Fruit fly (Drosophila melanogaster): Measurements from ENCODE around the gene CG5114.

The CG5114 gene

dm6 chr3L:14957033-14957328, 25.7 kb upstream of the CG5114 start:
- peak; percentile 18 for TF ChIP-seq Ets65A (GFP tag)
- TF ChIP-seq p53 (GFP tag; optimal IDR thresholded peaks at IDR 0.05) = no peak
- TF ChIP-seq grn (GFP tag; optimal IDR thresholded peaks at IDR 0.05) = peak; percentile 75
- no peak for TF ChIP-seq Dp (GFP tag; optimal IDR thresholded peaks at IDR 0.05)
- TF ChIP-seq CG15479 (GFP tag; optimal IDR thresholded peaks at IDR 0.05) = peak; percentile 94
- peak; percentile 23 for TF ChIP-seq D (optimal IDR thresholded peaks at IDR 0.05)
- no peak for TF ChIP-seq D (GFP tag; optimal IDR thresholded peaks at IDR 0.05)

- TF ChIP-seq Meics (GFP tag; optimal IDR thresholded peaks at IDR 0.05) (no peak), odd (GFP tag; optimal IDR thresholded peaks at IDR 0.05) (peak; percentile 44), chm (GFP tag; IDR thresholded peaks at IDR 0.05) (peak; percentile 49; the same call in 1 of the 2 replicates), Xrp1 (GFP tag; IDR thresholded peaks at IDR 0.05) (peak; percentile 33; the same call in 1 of the 2 replicates), twi (tag; optimal IDR thresholded peaks at IDR 0.05) (peak; percentile 67), CG30020 (tag; optimal IDR thresholded peaks at IDR 0.05) (no peak), ewg (GFP tag; optimal IDR thresholded peaks at IDR 0.05) (no peak), zen (tag; optimal IDR thresholded peaks at IDR 0.05) (peak; percentile 74), grn (GFP tag; optimal IDR thresholded peaks at IDR 0.05) (peak; percentile 28), insv (GFP tag; optimal IDR thresholded peaks at IDR 0.05) (peak in 1 of 2 experiments; percentile 77), CG6689 (GFP tag; IDR thresholded peaks at IDR 0.05) (no peak), D (optimal IDR thresholded peaks at IDR 0.05) (peak; percentile 91), D (GFP tag; optimal IDR thresholded peaks at IDR 0.05) (no peak), kni (GFP tag; optimal IDR thresholded peaks at IDR 0.05) (peak; percentile 73), CG11398 (GFP tag; optimal IDR thresholded peaks at IDR 0.05) (no peak), CG31224 (GFP tag; IDR thresholded peaks at IDR 0.05) (no peak), lov (optimal IDR thresholded peaks at IDR 0.05) (no peak), lov (GFP tag; IDR thresholded peaks at IDR 0.05) (peak; percentile 57; the same call in 1 of the 3 replicates), onecut (GFP tag; IDR thresholded peaks at IDR 0.05) (no peak), CG17802 (tag; optimal IDR thresholded peaks at IDR 0.05) (no peak), pros (GFP tag; optimal IDR thresholded peaks at IDR 0.05) (peak; percentile 82), tll (GFP tag; optimal IDR thresholded peaks at IDR 0.05) (peak in 1 of 2 experiments; percentile 71), CG2199 (GFP tag; IDR thresholded peaks at IDR 0.05) (peak; percentile 79; the same call in 2 of the 3 replicates), p53 (GFP tag; optimal IDR thresholded peaks at IDR 0.05) (no peak), CG15479 (GFP tag; optimal IDR thresholded peaks at IDR 0.05) (peak; percentile 81), Mes4 (GFP tag; optimal IDR thresholded peaks at IDR 0.05) (no peak), cg (GFP tag; optimal IDR thresholded peaks at IDR 0.05) (no peak)
Observed at dm6 chr3L:14958613-14959327, 23.9 kb upstream of the CG5114 start.

- no peak for TF ChIP-seq Nf-YA (GFP tag; IDR thresholded peaks at IDR 0.05)
- TF ChIP-seq pros (GFP tag; optimal IDR thresholded peaks at IDR 0.05) = peak; percentile 80
- peak; percentile 21 for TF ChIP-seq Six4 (GFP tag; optimal IDR thresholded peaks at IDR 0.05)
- peak; percentile 98 for TF ChIP-seq D (optimal IDR thresholded peaks at IDR 0.05)
- TF ChIP-seq D (GFP tag; optimal IDR thresholded peaks at IDR 0.05) = peak; percentile 12
- peak; percentile 19 for TF ChIP-seq odd (GFP tag; optimal IDR thresholded peaks at IDR 0.05)
- peak; percentile 50 for TF ChIP-seq kni (GFP tag; optimal IDR thresholded peaks at IDR 0.05)
- TF ChIP-seq twi (tag; optimal IDR thresholded peaks at IDR 0.05) = peak; percentile 95
- TF ChIP-seq CG2199 (GFP tag; IDR thresholded peaks at IDR 0.05) = peak; percentile 71; the same call in 1 of the 3 replicates
- TF ChIP-seq oc (tag; optimal IDR thresholded peaks at IDR 0.05) = peak; percentile 27
- TF ChIP-seq crol (GFP tag; IDR thresholded peaks at IDR 0.05) = peak; percentile 53; the same call in 1 of the 2 replicates
- no peak for TF ChIP-seq CG4424 (GFP tag; optimal IDR thresholded peaks at IDR 0.05)
- TF ChIP-seq Kr (GFP tag; optimal IDR thresholded peaks at IDR 0.05) = peak; percentile 5
- no peak for TF ChIP-seq CG11723 (GFP tag; optimal IDR thresholded peaks at IDR 0.05)
- TF ChIP-seq tll (GFP tag; optimal IDR thresholded peaks at IDR 0.05) = peak in 1 of 2 experiments; percentile 10
- peak; percentile 89 for TF ChIP-seq zen (tag; optimal IDR thresholded peaks at IDR 0.05)
Observed at dm6 chr3L:14960549-14960948, 22.1 kb upstream of the CG5114 start.

Measured in whole organism, embryonic.